Worm (Caenorhabditis elegans) whole organism, mixed stage, embryonic: ENCODE data around the gene vha-15.

Experiments
- lin-32 ChIP-seq: fragments of 200-800 bp; sonication (Bioruptor generic); optimal IDR thresholded peaks from 2 replicates; lab custom pipeline; 2018; ENCODE audit warnings: mild to moderate bottlenecking, missing genetic modification characterization, missing compliant biosample characterization
- unc-62 ChIP-seq: fragments of 150-350 bp; optimal IDR thresholded peaks from 2 replicates; lab custom pipeline; 2014; ENCODE audit warnings: missing biosample characterization, missing genetic modification reagents, missing genetic modification characterization

- TF ChIP-seq unc-62 (GFP tag; lab: Kevin White, UChicago) (no peak), lin-32 (no peak)
Measured at ce11 chrX:2203760-2204159, 34.0 kb upstream of the vha-15 start, which contains the start of gene T24C12.3.
